Worm (Caenorhabditis elegans) whole organism, L4 larva: Measurements from ENCODE around the gene Y116A8C.23.
"Not testable (repeated sequence)": the region's sequence is repeated elsewhere in the genome, so short reads cannot be mapped to it uniquely, and the experiment has no call there.

ENCODE experiments used
- D1046.2 ChIP-seq: fragments of 200-800 bp; sonication (Bioruptor generic); IDR thresholded peaks from 2 replicates; pipeline ENCODE4 v1.3.6; 2022; ENCODE audit warnings: missing genetic modification characterization, missing compliant biosample characterization
- Y48G9A.11 ChIP-seq: fragments of 200-800 bp; sonication (Bioruptor generic); IDR thresholded peaks from 2 replicates; pipeline ENCODE4 v1.3.6; 2022; ENCODE audit warnings: missing genetic modification reagents, missing genetic modification characterization, missing compliant biosample characterization
- Y5F2A.4 ChIP-seq: fragments of 200-800 bp; sonication (Bioruptor generic); optimal IDR thresholded peaks from 2 replicates; lab custom pipeline; 2018; ENCODE audit warnings: mild to moderate bottlenecking, missing genetic modification characterization, missing compliant biosample characterization
- Y75B8A.6 ChIP-seq: fragments of 200-800 bp; sonication (Bioruptor generic); IDR thresholded peaks from 2 replicates; pipeline ENCODE4 v1.3.6; 2022; ENCODE audit warnings: missing genetic modification reagents, missing genetic modification characterization, missing compliant biosample characterization
- aly-2 ChIP-seq: sonication (generic microtip); optimal IDR thresholded peaks from 2 replicates; lab custom pipeline; 2018; ENCODE audit warnings: missing biosample characterization, missing genetic modification characterization
- ceh-32 ChIP-seq: sonication (generic microtip); optimal IDR thresholded peaks from 2 replicates; lab custom pipeline; 2016; ENCODE audit warnings: mild to moderate bottlenecking, missing genetic modification characterization, missing compliant biosample characterization; ENCODE audit not compliant: poor library complexity
- cey-2 ChIP-seq: sonication (generic microtip); optimal IDR thresholded peaks from 3 replicates; lab custom pipeline; 2017; ENCODE audit warnings: missing genetic modification characterization, mild to moderate bottlenecking, missing compliant biosample characterization, antibody characterized with exemption, borderline replicate concordance; ENCODE audit not compliant: insufficient read depth
- daf-19 ChIP-seq: fragments of 200-800 bp; sonication (Bioruptor generic); conservative IDR thresholded peaks from 2 replicates; pipeline ENCODE4 v1.3.6; 2022; ENCODE audit warnings: missing genetic modification characterization, missing compliant biosample characterization
- dmd-6 ChIP-seq: fragments of 200-800 bp; sonication (Bioruptor generic); IDR thresholded peaks from 2 replicates; pipeline ENCODE4 v1.3.6; 2022; ENCODE audit warnings: missing genetic modification reagents, missing genetic modification characterization, missing compliant biosample characterization
- dmd-9 ChIP-seq: fragments of 200-800 bp; sonication (Bioruptor generic); IDR thresholded peaks from 2 replicates; pipeline ENCODE4 v1.3.6; 2022; ENCODE audit warnings: missing genetic modification reagents, missing genetic modification characterization, missing compliant biosample characterization
- dpl-1 ChIP-seq: fragments of 150-350 bp; optimal IDR thresholded peaks from 2 replicates; lab custom pipeline; 2014; ENCODE audit warnings: missing biosample characterization, missing genetic modification reagents, missing genetic modification characterization
- dve-1 ChIP-seq: sonication (generic microtip); optimal IDR thresholded peaks from 2 replicates; lab custom pipeline; 2017; ENCODE audit warnings: antibody characterized with exemption, mild to moderate bottlenecking, missing genetic modification characterization, missing compliant biosample characterization; ENCODE audit not compliant: insufficient read depth
- hlh-30 ChIP-seq: sonication (generic microtip); optimal IDR thresholded peaks from 2 replicates; lab custom pipeline; 2017; ENCODE audit warnings: antibody characterized with exemption, mild to moderate bottlenecking, missing genetic modification characterization, missing compliant biosample characterization; ENCODE audit not compliant: insufficient read depth
- lin-38 ChIP-seq: fragments of 200-800 bp; sonication (Bioruptor generic); IDR thresholded peaks from 2 replicates; pipeline ENCODE4 v1.3.6; 2022; ENCODE audit warnings: missing genetic modification reagents, missing genetic modification characterization, missing compliant biosample characterization
- lsy-2 ChIP-seq, 2 experiments: fragments of 150-350 bp in 1 of 2; sonication (generic microtip) in 1 of 2; optimal IDR thresholded peaks; 2 replicates each; lab custom pipeline; 2014 to 2017; ENCODE audit warnings: missing biosample characterization in 2 of 2, missing genetic modification characterization in 2 of 2
- mes-2 ChIP-seq: sonication (generic microtip); optimal IDR thresholded peaks from 2 replicates; lab custom pipeline; 2016; ENCODE audit warnings: missing genotype, mild to moderate bottlenecking, missing genetic modification characterization, missing compliant biosample characterization; ENCODE audit not compliant: poor library complexity, severe bottlenecking
- mxl-2 ChIP-seq: fragments of 200-800 bp; sonication (Bioruptor generic); conservative IDR thresholded peaks from 2 replicates; pipeline ENCODE4 v1.3.6; 2022; ENCODE audit warnings: missing genetic modification reagents, missing genetic modification characterization, missing compliant biosample characterization
- nhr-111 ChIP-seq: fragments of 200-800 bp; sonication (Bioruptor generic); optimal IDR thresholded peaks from 2 replicates; lab custom pipeline; 2018; ENCODE audit warnings: mild to moderate bottlenecking, missing genetic modification characterization, missing compliant biosample characterization
- nhr-28 ChIP-seq: fragments of 150-350 bp; optimal IDR thresholded peaks from 2 replicates; lab custom pipeline; 2014; ENCODE audit warnings: missing biosample characterization, missing genetic modification characterization
- nhr-76 ChIP-seq: fragments of 150-350 bp; optimal IDR thresholded peaks from 2 replicates; lab custom pipeline; 2014; ENCODE audit warnings: missing biosample characterization, missing genetic modification characterization
- nhr-77 ChIP-seq: fragments of 150-350 bp; optimal IDR thresholded peaks from 2 replicates; lab custom pipeline; 2014; ENCODE audit warnings: missing biosample characterization, missing genetic modification characterization
- rbr-2 ChIP-seq: sonication (generic microtip); optimal IDR thresholded peaks from 2 replicates; lab custom pipeline; 2016; ENCODE audit warnings: missing genotype, missing genetic modification characterization, missing compliant biosample characterization
- saeg-2 ChIP-seq: fragments of 200-800 bp; sonication (Bioruptor generic); IDR thresholded peaks from 2 replicates; pipeline ENCODE4 v1.3.6; 2022; ENCODE audit warnings: missing genetic modification reagents, missing genetic modification characterization, missing compliant biosample characterization
- snpc-1.2 ChIP-seq: fragments of 200-800 bp; sonication (Bioruptor generic); IDR thresholded peaks from 2 replicates; pipeline ENCODE4 v1.3.6; 2022; ENCODE audit warnings: missing genetic modification reagents, missing genetic modification characterization, missing compliant biosample characterization
- unc-39 ChIP-seq: sonication (generic microtip); optimal IDR thresholded peaks from 2 replicates; lab custom pipeline; 2017; ENCODE audit warnings: missing biosample characterization, missing genetic modification characterization
- zfp-3 ChIP-seq: fragments of 200-800 bp; sonication (Bioruptor generic); conservative IDR thresholded peaks from 2 replicates; pipeline ENCODE4 v1.3.6; 2022; ENCODE audit warnings: missing genetic modification reagents, missing genetic modification characterization, missing compliant biosample characterization
- zip-2 ChIP-seq: fragments of 150-350 bp; optimal IDR thresholded peaks from 2 replicates; lab custom pipeline; 2014; ENCODE audit warnings: missing biosample characterization, missing genetic modification characterization
- ztf-11 ChIP-seq: fragments of 150-350 bp; optimal IDR thresholded peaks from 2 replicates; lab custom pipeline; 2014; ENCODE audit warnings: missing biosample characterization, missing genetic modification characterization
- ztf-7 ChIP-seq: fragments of 150-350 bp; optimal IDR thresholded peaks from 2 replicates; lab custom pipeline; 2014; ENCODE audit warnings: missing biosample characterization, missing genetic modification characterization

The Y116A8C.23 gene

DNA sequence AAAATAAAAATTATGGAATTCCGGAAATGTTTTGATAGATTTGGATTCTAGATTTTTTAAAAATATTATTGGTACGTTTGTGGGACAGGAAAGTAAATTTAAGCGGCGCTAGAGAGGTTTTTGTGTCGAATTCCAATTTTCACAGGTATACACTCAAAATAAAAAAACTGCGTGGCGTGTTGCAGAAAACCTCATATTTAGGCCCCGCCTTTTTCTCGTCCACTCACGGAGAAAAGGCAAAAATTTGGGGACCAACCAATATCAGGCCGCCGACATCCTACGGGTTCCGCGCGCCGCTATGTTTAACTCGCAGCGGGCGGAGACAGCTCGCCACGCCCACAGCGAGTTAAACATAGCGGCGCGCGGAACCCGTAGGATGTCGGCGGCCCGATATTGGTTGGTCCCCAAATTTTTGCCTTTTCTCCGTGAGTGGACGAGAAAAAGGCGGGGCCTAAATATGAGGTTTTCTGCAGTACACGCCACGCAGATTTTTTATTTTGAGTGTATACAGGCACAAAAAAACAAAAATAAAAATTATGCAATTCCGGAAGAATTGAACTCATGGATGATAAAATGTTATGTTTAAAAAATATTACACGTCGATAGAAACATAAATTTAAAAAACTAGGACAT lies 5.2 kb downstream of the Y116A8C.23 start:
- peak; percentile 91 for TF ChIP-seq snpc-1.2 (GFP tag; lab: Robert Waterston, UW)
- TF ChIP-seq, all 104 proteins: peak for 1; not testable (repeated sequence) for 103

DNA sequence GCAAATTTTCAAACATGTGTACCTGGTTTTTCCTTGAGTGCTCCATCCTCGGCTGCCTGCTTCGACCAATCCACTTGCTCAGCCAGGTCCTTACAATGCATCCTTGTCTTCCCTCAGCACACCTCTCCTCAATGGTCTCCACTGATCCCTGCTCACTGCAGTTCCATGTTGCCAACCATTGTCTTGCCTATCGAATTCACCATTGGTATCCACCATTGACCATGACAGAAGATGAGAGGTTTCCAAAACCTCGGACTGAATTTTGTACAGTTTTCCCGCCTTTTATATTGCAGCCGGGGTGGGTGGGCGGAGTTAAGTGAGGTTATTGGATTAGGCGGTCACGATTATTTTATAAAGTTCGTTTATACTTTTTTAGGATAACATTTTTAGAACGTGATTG lies 10.3 kb downstream of the Y116A8C.23 start, which contains the start of gene Y116A8C.467:
TSS of gene Y116A8C.467 (minus strand) at position 101 of the 400 bp plus-strand sequence.
- TF ChIP-seq nhr-111; zfp-3 (GFP tag; lab: Robert Waterston, UW); daf-19 (GFP tag; lab: Robert Waterston, UW): not testable (repeated sequence)

DNA sequence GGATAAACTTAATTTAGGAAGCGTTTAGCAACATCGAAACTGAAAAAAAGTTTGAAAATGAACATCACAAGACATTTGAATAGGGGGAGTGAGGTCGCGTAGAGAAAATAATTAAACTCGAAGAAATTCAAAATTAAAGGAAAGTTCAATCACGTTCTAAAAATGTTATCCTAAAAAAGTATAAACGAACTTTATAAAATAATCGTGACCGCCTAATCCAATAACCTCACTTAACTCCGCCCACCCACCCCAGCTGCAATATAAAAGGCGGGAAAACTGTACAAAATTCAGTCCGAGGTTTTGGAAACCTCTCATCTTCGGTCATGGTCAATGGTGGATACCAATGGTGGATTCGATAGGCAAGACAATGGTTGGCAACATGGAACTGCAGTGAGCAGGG lies 11.6 kb downstream of the Y116A8C.23 start, which contains the start of gene Y116A8C.465:
TSS of gene Y116A8C.465 (plus strand) at position 301 of the 400 bp plus-strand sequence.
- not testable (repeated sequence) for TF ChIP-seq zip-2, hlh-30, ztf-11 (tag; lab: Kevin White, UChicago)

DNA sequence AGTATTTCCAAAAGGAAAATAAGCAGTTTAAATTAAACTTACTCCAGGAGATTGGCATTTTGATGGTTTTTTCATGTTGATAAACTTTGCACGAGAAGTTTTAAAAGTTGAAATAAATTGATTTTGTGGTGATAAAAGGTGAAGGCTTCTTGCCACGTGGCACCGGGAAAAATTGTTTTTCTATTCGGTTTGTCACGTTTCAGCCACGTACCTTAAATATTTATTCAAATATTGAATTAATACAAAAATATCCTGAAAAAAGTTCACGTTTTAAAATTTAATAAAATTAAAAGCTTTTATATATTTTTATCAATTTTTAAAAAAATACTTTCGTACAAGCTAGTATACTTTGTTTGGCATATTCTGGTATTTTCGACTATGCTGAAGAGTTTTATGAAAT lies 17.4 kb downstream of the Y116A8C.23 start, which contains the start of gene Y116A8C.24:
TSS of gene Y116A8C.24 (minus strand) at position 101 of the 400 bp plus-strand sequence.
- not testable (repeated sequence) for TF ChIP-seq rbr-2 (tag; lab: Kevin White, UChicago); ceh-32; cey-2 (tag; lab: Kevin White, UChicago)
- TF ChIP-seq, all 104 proteins: peak for 0; not testable (repeated sequence) for 104

DNA sequence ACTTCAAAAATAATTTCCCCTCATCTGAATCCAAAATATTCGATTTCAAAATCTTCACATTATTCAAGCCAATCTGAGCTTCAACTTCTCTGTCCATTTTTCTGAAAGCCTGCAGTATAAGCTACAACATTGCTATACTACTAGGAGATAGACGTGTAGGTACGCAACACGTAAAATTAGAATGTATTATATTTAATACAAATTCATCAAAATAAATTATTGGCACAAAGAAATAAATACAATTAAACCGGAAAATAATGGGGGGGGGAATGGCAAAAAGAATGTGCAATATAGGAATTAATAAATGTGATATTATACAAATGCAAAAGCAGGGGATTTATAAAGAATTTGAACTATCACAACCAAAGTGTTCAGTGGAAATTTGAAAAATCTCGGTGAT lies 25.3 kb downstream of the Y116A8C.23 start, which contains the start of gene Y116A8C.25:
TSS of gene Y116A8C.25 (minus strand) at position 101 of the 400 bp plus-strand sequence.
- TF ChIP-seq zfp-3 (GFP tag; lab: Robert Waterston, UW) (no peak), mes-2 (no peak), ztf-7 (tag; lab: Kevin White, UChicago) (no peak), Y5F2A.4 (GFP tag; lab: Kevin White, UChicago) (no peak), saeg-2 (GFP tag; lab: Robert Waterston, UW) (no peak), aly-2 (tag; lab: Kevin White, UChicago) (no peak), unc-39 (tag; lab: Kevin White, UChicago) (no peak), nhr-76 (no peak), dmd-6 (GFP tag; lab: Robert Waterston, UW) (no peak), lin-38 (GFP tag; lab: Robert Waterston, UW) (no peak), Y75B8A.6 (GFP tag; lab: Robert Waterston, UW) (no peak), mxl-2 (GFP tag; lab: Robert Waterston, UW) (no peak), lsy-2 (tag; optimal IDR thresholded peaks at IDR 0.05; lab: Kevin White, UChicago) (no peak), nhr-28 (tag; lab: Kevin White, UChicago) (no peak), Y48G9A.11 (no peak), D1046.2 (GFP tag; lab: Robert Waterston, UW) (no peak), dve-1 (tag; lab: Kevin White, UChicago) (no peak), dmd-9 (GFP tag; lab: Robert Waterston, UW) (no peak)

DNA sequence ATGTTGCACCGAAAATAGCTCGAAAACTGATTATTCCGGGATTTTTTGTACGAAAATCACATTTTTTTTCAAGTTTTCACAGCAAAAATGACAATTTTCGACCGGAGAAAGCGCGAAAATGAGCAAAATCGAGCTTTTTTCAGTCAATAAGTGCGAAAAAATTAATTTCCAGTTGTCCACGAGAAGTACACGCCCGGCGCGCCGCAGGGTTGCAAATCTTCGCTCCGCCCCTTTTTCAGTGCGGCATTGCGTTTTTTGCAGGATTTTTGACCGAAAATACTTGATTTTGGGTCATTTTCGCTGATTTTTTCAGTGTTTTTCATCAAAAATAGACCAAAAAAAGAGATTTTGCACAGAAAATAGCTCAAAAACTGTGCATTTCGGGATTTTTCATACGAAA lies 31.0 kb downstream of the Y116A8C.23 start:
- TF ChIP-seq nhr-77 (no peak), dpl-1 (GFP tag; lab: Kevin White, UChicago) (peak; percentile 0), lin-38 (GFP tag; lab: Robert Waterston, UW) (peak; percentile 51), dmd-9 (GFP tag; lab: Robert Waterston, UW) (0 out of 2 replicates have a peak, but pooled peaks have one; percentile 7)
